Fruit fly (Drosophila melanogaster): ENCODE measurements around the gene bdwf.

bdwf gene

DNA sequence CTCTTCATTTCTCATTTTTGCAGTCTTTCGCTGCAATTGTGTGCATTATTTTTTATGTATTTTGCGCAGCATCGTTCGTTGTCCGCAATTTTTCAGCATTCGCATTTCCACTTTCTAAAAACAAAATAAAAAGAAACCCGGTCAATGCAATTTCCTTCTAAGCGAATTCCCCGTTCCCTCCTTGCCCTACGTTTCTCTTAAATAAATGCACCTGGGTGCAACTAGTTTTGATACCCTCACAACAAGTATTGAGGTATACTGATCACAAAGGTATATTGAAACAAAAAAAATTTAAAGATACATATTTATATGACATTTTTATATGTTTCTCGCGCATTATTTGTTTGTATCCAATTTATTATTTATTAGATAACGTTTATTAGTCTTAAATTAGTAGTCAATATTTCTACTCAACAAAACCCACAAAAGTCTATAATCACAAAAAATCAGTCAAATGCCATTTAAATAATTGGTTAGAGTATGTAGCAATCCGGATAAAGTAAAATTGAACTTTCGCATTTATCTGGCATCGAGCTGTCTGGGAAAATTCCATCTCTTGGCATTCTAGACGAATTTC, 38.5 kb upstream of the bdwf start (continued):
- TF ChIP-seq nmo (GFP tag; optimal IDR thresholded peaks at IDR 0.05): peak; percentile 53
- TF ChIP-seq Sry-β (GFP tag; optimal IDR thresholded peaks at IDR 0.05): no peak
- no peak for TF ChIP-seq nom (GFP tag; optimal IDR thresholded peaks at IDR 0.05)
- no peak for TF ChIP-seq pnt (GFP tag; optimal IDR thresholded peaks at IDR 0.05)
- no peak for TF ChIP-seq unc-4 (GFP tag; IDR thresholded peaks at IDR 0.05; ENCODE audit: partially characterized antibody)
- no peak for TF ChIP-seq dan (GFP tag; IDR thresholded peaks at IDR 0.05)
- TF ChIP-seq salm (tag; optimal IDR thresholded peaks at IDR 0.05): peak; percentile 1
- TF ChIP-seq row (GFP tag; IDR thresholded peaks at IDR 0.05): 0 out of 3 replicates have a peak, but pooled peaks have one; percentile 11
- no peak for TF ChIP-seq ci (GFP tag; IDR thresholded peaks at IDR 0.05)
- TF ChIP-seq ken (GFP tag; IDR thresholded peaks at IDR 0.05): no peak
- TF ChIP-seq Med (GFP tag): no peak
- no peak for TF ChIP-seq tll (GFP tag; optimal IDR thresholded peaks at IDR 0.05)
- TF ChIP-seq gsb-n (tag; optimal IDR thresholded peaks at IDR 0.05): no peak
- no peak for TF ChIP-seq Camta (GFP tag; optimal IDR thresholded peaks at IDR 0.05)
- TF ChIP-seq dmrt11E (tag; optimal IDR thresholded peaks at IDR 0.05): peak; percentile 32
- 0 out of 2 replicates have a peak, but pooled peaks have one; percentile 9 for TF ChIP-seq vvl (GFP tag; IDR thresholded peaks at IDR 0.05)
- no peak for TF ChIP-seq CG17186 (GFP tag; optimal IDR thresholded peaks at IDR 0.05)
- TF ChIP-seq insv (GFP tag; optimal IDR thresholded peaks at IDR 0.05): no peak
- TF ChIP-seq CG17361 (GFP tag; IDR thresholded peaks at IDR 0.05): peak; percentile 30; the same call in 1 of the 3 replicates
- no peak for TF ChIP-seq Antp (GFP tag; optimal IDR thresholded peaks at IDR 0.05)
- TF ChIP-seq Mes4 (GFP tag; optimal IDR thresholded peaks at IDR 0.05): no peak
- no peak for TF ChIP-seq cg (GFP tag; optimal IDR thresholded peaks at IDR 0.05)
- no peak for TF ChIP-seq H2.0 (GFP tag; IDR thresholded peaks at IDR 0.05)
- no peak for TF ChIP-seq tap (tag; optimal IDR thresholded peaks at IDR 0.05)
- TF ChIP-seq D19A (tag; optimal IDR thresholded peaks at IDR 0.05): peak; percentile 94
- no peak for TF ChIP-seq fd3F (GFP tag; optimal IDR thresholded peaks at IDR 0.05)
- TF ChIP-seq zfh1 (GFP tag; IDR thresholded peaks at IDR 0.05): no peak
- no peak for TF ChIP-seq br (optimal IDR thresholded peaks at IDR 0.05)
- TF ChIP-seq schlank (tag; optimal IDR thresholded peaks at IDR 0.05): no peak
- TF ChIP-seq gt (GFP tag; IDR thresholded peaks at IDR 0.05): no peak
- TF ChIP-seq CG15269 (tag; optimal IDR thresholded peaks at IDR 0.05): no peak
- TF ChIP-seq Max (GFP tag; optimal IDR thresholded peaks at IDR 0.05): no peak
- TF ChIP-seq D (optimal IDR thresholded peaks at IDR 0.05): no peak
- TF ChIP-seq D (GFP tag; optimal IDR thresholded peaks at IDR 0.05): peak; percentile 12
- TF ChIP-seq CG17359 (tag; optimal IDR thresholded peaks at IDR 0.05): peak; percentile 10
- TF ChIP-seq CG16815 (GFP tag; optimal IDR thresholded peaks at IDR 0.05): no peak
- TF ChIP-seq CG34224 (GFP tag; IDR thresholded peaks at IDR 0.05; ENCODE audit: partially characterized antibody): no peak
- no peak for TF ChIP-seq sisA (GFP tag; IDR thresholded peaks at IDR 0.05)
- TF ChIP-seq sna (GFP tag; IDR thresholded peaks at IDR 0.05; ENCODE audit: partially characterized antibody): no peak
- TF ChIP-seq CG2678 (tag; optimal IDR thresholded peaks at IDR 0.05): no peak
- no peak for TF ChIP-seq Rfx (GFP tag; IDR thresholded peaks at IDR 0.05)
- peak; percentile 12 for TF ChIP-seq fd96Cb (tag; optimal IDR thresholded peaks at IDR 0.05)
- no peak for TF ChIP-seq Fer3 (tag; optimal IDR thresholded peaks at IDR 0.05)
- no peak for TF ChIP-seq NFAT (GFP tag; IDR thresholded peaks at IDR 0.05)
- TF ChIP-seq CG10267 (tag; optimal IDR thresholded peaks at IDR 0.05): peak; percentile 25
- TF ChIP-seq CG15601 (tag; optimal IDR thresholded peaks at IDR 0.05): peak; percentile 25
- no peak for TF ChIP-seq ara (GFP tag; IDR thresholded peaks at IDR 0.05)
- peak; percentile 6 for TF ChIP-seq az2 (GFP tag; optimal IDR thresholded peaks at IDR 0.05)
- TF ChIP-seq CG17385 (GFP tag; optimal IDR thresholded peaks at IDR 0.05): no peak
- no peak for TF ChIP-seq dpn (GFP tag; optimal IDR thresholded peaks at IDR 0.05)
- peak; percentile 28; the same call in 1 of the 2 replicates for TF ChIP-seq Xrp1 (GFP tag; IDR thresholded peaks at IDR 0.05)
